Fruit fly (Drosophila melanogaster) whole organism, embryonic: ENCODE results near the gene CG5043.

ENCODE experiments used
- ATbp ChIP-seq: fragments of 200-800 bp; sonication (Bioruptor generic); optimal IDR thresholded peaks from 2 replicates; lab custom pipeline; 2017; ENCODE audit warnings: missing biosample characterization, mild to moderate bottlenecking, missing genetic modification characterization, missing genetic modification reagents
- Abd-B ChIP-seq: fragments of 200-800 bp; sonication (Bioruptor generic); optimal IDR thresholded peaks from 2 replicates; lab custom pipeline; 2018; ENCODE audit warnings: missing biosample characterization, mild to moderate bottlenecking, missing genetic modification characterization, moderate library complexity
- Ada2b ChIP-seq: fragments of 200-800 bp; sonication (Bioruptor generic); IDR thresholded peaks from 2 replicates; pipeline ENCODE4 v1.3.6; 2022; ENCODE audit warnings: missing biosample characterization, missing genetic modification characterization
- Atf-2 ChIP-seq: fragments of 200-800 bp; sonication (Bioruptor generic); optimal IDR thresholded peaks from 2 replicates; lab custom pipeline; 2016; ENCODE audit warnings: missing biosample characterization, missing genetic modification characterization
- CG10366 ChIP-seq: fragments of 200-800 bp; sonication (Bioruptor generic); IDR thresholded peaks from 2 replicates; pipeline ENCODE4 v1.3.6; 2022; ENCODE audit warnings: missing biosample characterization, missing genetic modification characterization
- CG11696 ChIP-seq: fragments of 200-800 bp; sonication (Bioruptor generic); IDR thresholded peaks from 2 replicates; pipeline ENCODE4 v1.3.6; 2022; ENCODE audit warnings: missing biosample characterization, missing genetic modification characterization
- CG12071 ChIP-seq: fragments of 200-800 bp; sonication (Bioruptor generic); optimal IDR thresholded peaks from 3 replicates; lab custom pipeline; 2018; ENCODE audit warnings: missing biosample characterization, mild to moderate bottlenecking, missing genetic modification characterization
- CG1233 ChIP-seq: fragments of 200-800 bp; sonication (Bioruptor generic); optimal IDR thresholded peaks from 4 replicates; lab custom pipeline; 2018; ENCODE audit warnings: missing biosample characterization, mild to moderate bottlenecking, missing genetic modification characterization
- CG13624 ChIP-seq: fragments of 200-800 bp; sonication (Bioruptor generic); optimal IDR thresholded peaks from 2 replicates; lab custom pipeline; 2016; ENCODE audit warnings: missing biosample characterization, missing genetic modification characterization
- CG15269 ChIP-seq: fragments of 200-800 bp; sonication (Bioruptor generic); optimal IDR thresholded peaks from 2 replicates; lab custom pipeline; 2018; ENCODE audit warnings: missing biosample characterization, mild to moderate bottlenecking, missing genetic modification characterization, moderate library complexity
- CG1529 ChIP-seq: fragments of 200-800 bp; sonication (Bioruptor generic); optimal IDR thresholded peaks from 3 replicates; lab custom pipeline; 2018; ENCODE audit warnings: missing biosample characterization, missing genetic modification characterization
- CG1602 ChIP-seq: fragments of 200-800 bp; sonication (Bioruptor generic); optimal IDR thresholded peaks from 3 replicates; lab custom pipeline; 2016; ENCODE audit warnings: missing biosample characterization, missing genetic modification characterization
- CG17385 ChIP-seq: fragments of 200-800 bp; sonication (Bioruptor generic); optimal IDR thresholded peaks from 3 replicates; lab custom pipeline; 2018; ENCODE audit warnings: missing biosample characterization, mild to moderate bottlenecking, missing genetic modification characterization
- CG30403 ChIP-seq: fragments of 200-800 bp; sonication (Bioruptor generic); optimal IDR thresholded peaks from 3 replicates; lab custom pipeline; 2016; ENCODE audit warnings: missing biosample characterization, missing genetic modification characterization
- CG31365 ChIP-seq: fragments of 200-800 bp; sonication (Bioruptor generic); optimal IDR thresholded peaks from 2 replicates; lab custom pipeline; 2018; ENCODE audit warnings: missing biosample characterization, mild to moderate bottlenecking, missing genetic modification characterization
- CG3838 ChIP-seq: fragments of 200-800 bp; sonication (Bioruptor generic); optimal IDR thresholded peaks from 3 replicates; lab custom pipeline; 2016; ENCODE audit warnings: missing biosample characterization, missing genetic modification characterization
- CG4404 ChIP-seq: fragments of 200-800 bp; sonication (Bioruptor generic); IDR thresholded peaks from 2 replicates; pipeline ENCODE4 v1.3.6; 2022; ENCODE audit warnings: missing biosample characterization, missing genetic modification characterization
- CG4424 ChIP-seq: fragments of 200-800 bp; sonication (Bioruptor generic); optimal IDR thresholded peaks from 3 replicates; lab custom pipeline; 2016; ENCODE audit warnings: missing biosample characterization, missing genetic modification characterization
- CG4617 ChIP-seq: fragments of 200-800 bp; sonication (Bioruptor generic); optimal IDR thresholded peaks from 3 replicates; lab custom pipeline; 2016; ENCODE audit warnings: missing biosample characterization, missing genetic modification characterization, borderline replicate concordance
- CG8290 ChIP-seq, 3 experiments: fragments of 200-800 bp; sonication (Bioruptor generic); optimal IDR thresholded peaks; 2 replicates each; lab custom pipeline; 2016 to 2019; ENCODE audit warnings: missing biosample characterization in 3 of 3, missing genetic modification characterization in 3 of 3, mild to moderate bottlenecking in 2 of 3, moderate library complexity in 1 of 3
- CG8359 ChIP-seq: fragments of 200-800 bp; sonication (Bioruptor generic); optimal IDR thresholded peaks from 2 replicates; lab custom pipeline; 2017; ENCODE audit warnings: missing biosample characterization, mild to moderate bottlenecking, missing genetic modification characterization, borderline replicate concordance
- CrebB ChIP-seq: fragments of 200-800 bp; sonication (Bioruptor generic); optimal IDR thresholded peaks from 3 replicates; lab custom pipeline; 2018; ENCODE audit warnings: missing biosample characterization, mild to moderate bottlenecking, missing genetic modification characterization
- Deaf1 ChIP-seq: fragments of 200-800 bp; optimal IDR thresholded peaks from 3 replicates; lab custom pipeline; 2019; ENCODE audit warnings: missing biosample characterization, mild to moderate bottlenecking, missing genetic modification characterization, moderate library complexity
- H15 ChIP-seq: fragments of 200-800 bp; sonication (Bioruptor generic); IDR thresholded peaks from 3 replicates; pipeline ENCODE4 v1.3.6; 2022; ENCODE audit warnings: missing biosample characterization, missing genetic modification characterization
- H2.0 ChIP-seq: fragments of 200-800 bp; sonication (Bioruptor generic); IDR thresholded peaks from 2 replicates; pipeline ENCODE4 v1.3.6; 2022; ENCODE audit warnings: missing biosample characterization, missing genetic modification characterization
- Hr51 ChIP-seq, 2 experiments: fragments of 200-800 bp; sonication (Bioruptor generic); optimal IDR thresholded peaks; 2 replicates in 1 of 2; 3 replicates in 1 of 2; lab custom pipeline; 2016 to 2018; ENCODE audit warnings: missing biosample characterization in 2 of 2, missing genetic modification characterization in 2 of 2, mild to moderate bottlenecking in 1 of 2, moderate library complexity in 1 of 2
- NK7.1 ChIP-seq: fragments of 200-800 bp; sonication (Bioruptor generic); optimal IDR thresholded peaks from 3 replicates; lab custom pipeline; 2016; ENCODE audit warnings: missing biosample characterization, missing genetic modification characterization
- Nf-YB ChIP-seq: fragments of 200-800 bp; sonication (Bioruptor generic); optimal IDR thresholded peaks from 3 replicates; lab custom pipeline; 2019; ENCODE audit warnings: missing biosample characterization, mild to moderate bottlenecking, missing genetic modification characterization, moderate library complexity
- PHDP ChIP-seq: fragments of 200-800 bp; sonication (Bioruptor generic); optimal IDR thresholded peaks from 3 replicates; lab custom pipeline; 2018; ENCODE audit warnings: missing biosample characterization, mild to moderate bottlenecking, missing genetic modification characterization, moderate library complexity
- Rfx ChIP-seq: fragments of 200-800 bp; sonication (Bioruptor generic); IDR thresholded peaks from 2 replicates; pipeline ENCODE4 v1.3.6; 2022; ENCODE audit warnings: missing biosample characterization, missing genetic modification characterization
- abd-A ChIP-seq: fragments of 200-800 bp; sonication (Bioruptor generic); optimal IDR thresholded peaks from 3 replicates; lab custom pipeline; 2019; ENCODE audit warnings: missing biosample characterization, mild to moderate bottlenecking, missing genetic modification characterization, moderate library complexity
- bbx ChIP-seq: fragments of 200-800 bp; sonication (Bioruptor generic); IDR thresholded peaks from 2 replicates; pipeline ENCODE4 v1.3.6; 2022; ENCODE audit warnings: missing biosample characterization, missing genetic modification characterization; ENCODE audit not compliant: partially characterized antibody
- bowl ChIP-seq: fragments of 200-800 bp; sonication (Bioruptor generic); IDR thresholded peaks from 2 replicates; pipeline ENCODE4 v1.3.6; 2022; ENCODE audit warnings: missing biosample characterization, missing genetic modification characterization
- croc ChIP-seq: fragments of 200-800 bp; sonication (Bioruptor generic); conservative IDR thresholded peaks from 3 replicates; pipeline ENCODE4 v1.3.6; 2022; ENCODE audit warnings: missing biosample characterization, missing genetic modification characterization
- disco-r ChIP-seq: fragments of 200-800 bp; sonication (Bioruptor generic); optimal IDR thresholded peaks from 2 replicates; lab custom pipeline; 2016; ENCODE audit warnings: missing biosample characterization, missing genetic modification characterization
- hbn ChIP-seq: fragments of 200-800 bp; sonication (Bioruptor generic); IDR thresholded peaks from 2 replicates; pipeline ENCODE4 v1.3.6; 2022; ENCODE audit warnings: missing biosample characterization, missing genetic modification characterization; ENCODE audit not compliant: partially characterized antibody
- jing ChIP-seq: fragments of 200-800 bp; sonication (Bioruptor generic); optimal IDR thresholded peaks from 2 replicates; lab custom pipeline; 2018; ENCODE audit warnings: missing biosample characterization, mild to moderate bottlenecking, missing genetic modification characterization
- klu ChIP-seq: fragments of 200-800 bp; sonication (Bioruptor generic); IDR thresholded peaks from 2 replicates; pipeline ENCODE4 v1.3.6; 2022; ENCODE audit warnings: missing biosample characterization, missing genetic modification characterization
- lbe ChIP-seq: fragments of 200-800 bp; sonication (Bioruptor generic); optimal IDR thresholded peaks from 2 replicates; lab custom pipeline; 2016; ENCODE audit warnings: missing biosample characterization, mild to moderate bottlenecking, missing genetic modification characterization
- lilli ChIP-seq: fragments of 200-800 bp; sonication (Bioruptor generic); optimal IDR thresholded peaks from 3 replicates; lab custom pipeline; 2016; ENCODE audit warnings: missing biosample characterization, missing genetic modification characterization
- lmd ChIP-seq: fragments of 200-800 bp; sonication (Bioruptor generic); IDR thresholded peaks from 2 replicates; pipeline ENCODE4 v1.3.6; 2022; ENCODE audit warnings: missing biosample characterization, missing genetic modification characterization
- mam ChIP-seq: fragments of 200-800 bp; sonication (Bioruptor generic); optimal IDR thresholded peaks from 3 replicates; lab custom pipeline; 2016; ENCODE audit warnings: missing biosample characterization, missing genetic modification characterization
- nau ChIP-seq: fragments of 200-800 bp; sonication (Bioruptor generic); optimal IDR thresholded peaks from 3 replicates; lab custom pipeline; 2017; ENCODE audit warnings: missing biosample characterization, mild to moderate bottlenecking, missing genetic modification characterization, missing genetic modification reagents
- nmo ChIP-seq: fragments of 200-800 bp; sonication (Bioruptor generic); optimal IDR thresholded peaks from 2 replicates; lab custom pipeline; 2018; ENCODE audit warnings: missing biosample characterization, mild to moderate bottlenecking, missing genetic modification characterization, moderate library complexity
- tgo ChIP-seq: fragments of 200-800 bp; sonication (Bioruptor generic); IDR thresholded peaks from 3 replicates; pipeline ENCODE4 v1.3.6; 2022; ENCODE audit warnings: missing biosample characterization, missing genetic modification characterization
- tin ChIP-seq: fragments of 200-800 bp; sonication (Bioruptor generic); optimal IDR thresholded peaks from 3 replicates; lab custom pipeline; 2016; ENCODE audit warnings: missing biosample characterization, missing genetic modification characterization
- unpg ChIP-seq: fragments of 200-800 bp; sonication (Bioruptor generic); optimal IDR thresholded peaks from 3 replicates; lab custom pipeline; 2018; ENCODE audit warnings: missing biosample characterization, mild to moderate bottlenecking, missing genetic modification characterization, moderate library complexity

CG5043 gene

dm6 chr2L:17450505-17451415 lies 17.1 kb downstream of the CG5043 start (continued):
- TF ChIP-seq Abd-B (GFP tag; lab: Kevin White, UChicago) (peak; percentile 2), CG1233 (GFP tag; lab: Kevin White, UChicago) (peak; percentile 63), CG15269 (tag; lab: Kevin White, UChicago) (peak; percentile 75), unpg (peak; percentile 76), disco-r (GFP tag; lab: Kevin White, UChicago) (no peak), Rfx (GFP tag; lab: Robert Waterston, UW) (peak; percentile 72), croc (GFP tag; lab: Robert Waterston, UW) (no peak), CG4424 (GFP tag; lab: Kevin White, UChicago) (peak; percentile 51), H2.0 (GFP tag; lab: Robert Waterston, UW) (0 out of 2 replicates have a peak, but pooled peaks have one; percentile 4), nmo (GFP tag; lab: Kevin White, UChicago) (no peak), Hr51 (GFP tag; optimal IDR thresholded peaks at IDR 0.05; lab: Kevin White, UChicago) (peak; percentile 6 to 84), CG10366 (GFP tag; lab: Robert Waterston, UW) (peak; percentile 23; the same call in 1 of the 2 replicates), bbx (GFP tag; lab: Robert Waterston, UW) (no peak), Deaf1 (tag; lab: Kevin White, UChicago) (peak; percentile 46), CG11696 (GFP tag; lab: Robert Waterston, UW) (0 out of 2 replicates have a peak, but pooled peaks have one; percentile 36), CG1529 (peak; percentile 9), Atf-2 (GFP tag; lab: Kevin White, UChicago) (no peak), Ada2b (GFP tag; lab: Robert Waterston, UW) (peak; percentile 49), NK7.1 (GFP tag; lab: Kevin White, UChicago) (peak; percentile 26), mam (GFP tag; lab: Kevin White, UChicago) (peak; percentile 33), abd-A (tag; lab: Kevin White, UChicago) (peak; percentile 51), CrebB (tag; lab: Kevin White, UChicago) (peak; percentile 19), CG3838 (GFP tag; lab: Kevin White, UChicago) (no peak), hbn (GFP tag; lab: Robert Waterston, UW) (no peak), CG1602 (GFP tag; lab: Kevin White, UChicago) (peak; percentile 24), CG31365 (tag; lab: Kevin White, UChicago) (peak; percentile 7), Nf-YB (GFP tag; lab: Kevin White, UChicago) (peak; percentile 20), CG4617 (GFP tag; lab: Kevin White, UChicago) (peak; percentile 8), CG13624 (peak; percentile 11), H15 (0 out of 3 replicates have a peak, but pooled peaks have one; percentile 27), PHDP (tag; lab: Kevin White, UChicago) (peak; percentile 74), bowl (GFP tag; lab: Robert Waterston, UW) (no peak), CG8359 (no peak), jing (GFP tag; lab: Kevin White, UChicago) (no peak), tin (peak; percentile 19), klu (no peak; the same call in 1 of the 2 replicates), lbe (peak; percentile 60), CG8290 (GFP tag; optimal IDR thresholded peaks at IDR 0.05; lab: Kevin White, UChicago) (no peak), CG8290 (tag; optimal IDR thresholded peaks at IDR 0.05; lab: Kevin White, UChicago) (peak in 1 of 2 experiments; percentile 47), CG4404 (GFP tag; lab: Robert Waterston, UW) (no peak), ATbp (GFP tag; lab: Kevin White, UChicago) (peak; percentile 41), tgo (GFP tag; lab: Robert Waterston, UW) (peak; percentile 46; the same call in 1 of the 3 replicates), CG17385 (peak; percentile 50), lilli (peak; percentile 65), lmd (GFP tag; lab: Robert Waterston, UW) (no peak), nau (peak; percentile 60), CG12071 (GFP tag; lab: Kevin White, UChicago) (peak; percentile 35), CG30403 (GFP tag; lab: Kevin White, UChicago) (peak; percentile 78)
